Fruit fly (Drosophila melanogaster) whole organism, larva: Measurements from ENCODE around the gene Uxs.
A peak's percentile ranks its signal among the peaks of the same experiment; 100 is the strongest.

Source experiments
- noc ChIP-seq: fragments of 200-800 bp; sonication (Bioruptor generic); optimal IDR thresholded peaks from 3 replicates; lab custom pipeline; 2019; ENCODE audit warnings: missing biosample characterization, mild to moderate bottlenecking, missing genetic modification characterization, moderate library complexity

Uxs gene

DNA sequence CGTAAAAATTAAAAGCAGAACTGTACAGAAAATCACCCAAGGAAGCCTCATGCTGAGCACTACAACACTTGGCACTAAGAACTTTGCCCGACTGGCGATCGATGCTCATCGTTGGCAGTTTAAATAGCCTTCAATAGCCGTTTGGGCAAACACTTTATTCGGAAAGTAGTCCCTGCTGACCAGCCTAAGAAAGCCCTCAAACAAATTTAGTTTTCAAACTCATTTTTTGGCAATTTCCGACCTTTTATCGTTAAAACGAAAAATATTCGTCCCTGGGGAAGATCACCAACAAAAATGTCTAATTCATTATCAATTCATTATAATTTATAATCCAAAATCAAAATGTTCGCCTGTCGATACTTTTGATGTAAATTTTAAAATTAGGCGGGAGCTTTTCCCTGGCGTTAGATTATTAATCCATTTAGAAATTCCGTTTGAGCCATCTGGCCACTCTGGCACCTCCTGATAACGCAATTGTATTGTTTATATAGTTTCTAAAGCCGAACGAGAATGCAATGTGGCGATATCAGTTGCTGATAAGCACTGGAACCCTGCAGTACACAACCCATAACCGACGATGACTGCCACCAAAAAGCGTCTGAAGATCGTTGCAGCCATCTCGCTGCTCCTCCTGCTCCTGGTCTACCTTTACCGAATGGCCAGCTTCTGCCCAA lies at the start of gene Uxs, which contains the start of gene mthl7:
Uxs (plus strand) TSS at position 460 of the 674 bp plus-strand sequence.
mthl7 (minus strand) TSS at position 51 of the 674 bp plus-strand sequence.
- no peak for TF ChIP-seq noc (tag; lab: Kevin White, UChicago)

dm6 chr3L:8137448-8137906 lies 43.2 kb upstream of the Uxs start, which contains the start of the genes Setx and mus301:
TSS of gene Setx (minus strand) at chr3L:8137498.
TSS of gene mus301 (plus strand) at chr3L:8137808.
- no peak for TF ChIP-seq noc (tag; lab: Kevin White, UChicago)

- TF ChIP-seq noc (tag; lab: Kevin White, UChicago) = no peak
Observed at dm6 chr3L:8150284-8150683, 30.4 kb upstream of the Uxs start.

DNA sequence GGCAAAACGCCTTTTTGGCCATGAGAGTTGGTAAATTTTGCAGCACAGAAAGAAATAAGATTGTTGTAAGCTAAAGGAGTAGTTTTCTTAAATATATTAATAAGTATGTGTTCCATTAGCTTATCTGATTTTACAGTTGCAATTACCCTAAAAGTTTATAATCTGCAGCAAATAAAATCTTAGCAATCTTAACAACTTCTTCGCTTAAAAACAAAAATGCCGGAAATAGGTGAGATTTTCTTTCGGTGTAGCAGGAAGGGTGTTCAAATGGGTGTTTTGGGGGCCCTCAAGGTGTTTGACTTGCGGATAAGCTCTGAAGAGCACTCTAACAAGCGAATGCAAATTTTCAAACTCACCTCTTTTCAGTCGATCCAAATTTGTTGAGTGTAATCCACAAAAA lies 29.9 kb upstream of the Uxs start:
- TF ChIP-seq noc (tag; lab: Kevin White, UChicago) = no peak

- TF ChIP-seq noc (tag; lab: Kevin White, UChicago) = peak; percentile 3
Observed at dm6 chr3L:8151727-8152199, 29.0 kb upstream of the Uxs start, which contains the start of gene CG13676. TSS of gene CG13676 (minus strand) at chr3L:8151813.

dm6 chr3L:8153206-8153996 lies 27.3 kb upstream of the Uxs start:
- no peak for TF ChIP-seq noc (tag; lab: Kevin White, UChicago)

dm6 chr3L:8154544-8154943 lies 26.2 kb upstream of the Uxs start:
- TF ChIP-seq noc (tag; lab: Kevin White, UChicago) = no peak

- no peak for TF ChIP-seq noc (tag; lab: Kevin White, UChicago)
Observed at dm6 chr3L:8155324-8155723, 25.4 kb upstream of the Uxs start.

DNA sequence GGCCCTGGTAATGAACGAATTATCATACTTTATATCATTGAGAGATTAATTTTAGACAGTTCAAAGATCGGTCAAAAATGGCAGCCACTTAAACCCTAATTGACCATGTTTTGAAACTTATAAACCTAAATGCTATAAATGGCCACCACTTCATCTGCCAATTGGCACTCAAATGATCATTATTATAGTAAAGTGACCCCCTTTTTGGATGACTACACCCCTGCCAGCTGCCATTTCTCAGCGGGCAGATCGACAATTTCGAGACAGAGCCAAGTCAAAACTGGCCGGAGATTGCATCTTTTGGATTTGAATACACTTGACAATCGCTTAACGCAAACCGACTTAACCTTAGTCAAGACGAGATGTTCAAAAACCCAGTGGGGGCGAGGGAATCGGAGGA lies 24.5 kb upstream of the Uxs start:
- TF ChIP-seq noc (tag; lab: Kevin White, UChicago) = no peak

DNA sequence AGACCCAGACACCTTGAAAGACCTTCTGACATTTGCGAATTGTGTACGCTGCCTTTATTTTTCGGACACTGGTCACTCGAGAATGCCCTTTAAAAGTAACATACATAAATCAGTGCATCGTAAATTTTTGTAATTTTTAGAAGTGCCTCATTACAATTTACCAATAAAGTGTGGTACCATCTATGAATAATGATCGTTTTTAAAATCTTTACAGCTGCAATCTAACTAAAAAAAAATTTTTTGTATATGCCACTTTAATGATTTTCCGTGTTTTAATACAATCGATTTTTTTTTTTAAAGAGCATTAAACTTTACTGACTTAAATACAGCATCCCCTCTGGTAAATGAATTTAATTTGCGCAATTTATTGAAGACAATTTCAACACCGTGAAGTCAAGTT lies 23.6 kb upstream of the Uxs start:
- no peak for TF ChIP-seq noc (tag; lab: Kevin White, UChicago)

DNA sequence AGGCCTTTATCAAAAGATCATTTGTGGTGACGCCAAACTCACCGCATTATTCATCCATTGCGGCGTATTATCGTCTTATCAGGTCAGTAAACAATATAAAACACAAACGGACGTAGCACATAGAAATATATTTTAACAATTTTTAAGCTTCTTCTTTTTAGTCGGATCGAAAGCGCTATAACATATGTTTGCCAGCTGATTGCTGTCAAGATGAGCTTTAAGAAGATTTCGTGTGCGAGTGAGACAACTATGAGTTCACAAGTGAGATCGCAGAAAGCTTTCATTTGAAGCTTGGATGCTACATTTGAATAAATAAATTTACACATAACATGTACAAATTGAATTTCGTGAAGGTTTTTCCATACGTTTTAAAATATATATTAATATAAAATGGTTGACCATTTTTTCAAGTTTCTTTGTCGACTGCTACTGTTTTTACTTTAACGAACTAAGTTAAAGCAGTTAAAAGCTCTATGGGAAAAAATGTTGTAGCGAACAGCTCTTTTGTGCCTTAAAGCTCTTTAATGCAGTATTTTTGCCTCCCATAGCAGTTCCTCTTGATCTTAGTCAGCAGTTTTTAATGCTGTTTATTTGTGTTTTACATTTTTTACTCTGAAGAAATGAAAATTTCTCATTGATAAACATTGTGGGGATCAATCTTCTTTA lies 21.9 kb upstream of the Uxs start, which contains the start of gene CG42445:
CG42445 (minus strand) TSS at position 186 of the 666 bp plus-strand sequence.
- no peak for TF ChIP-seq noc (tag; lab: Kevin White, UChicago)

DNA sequence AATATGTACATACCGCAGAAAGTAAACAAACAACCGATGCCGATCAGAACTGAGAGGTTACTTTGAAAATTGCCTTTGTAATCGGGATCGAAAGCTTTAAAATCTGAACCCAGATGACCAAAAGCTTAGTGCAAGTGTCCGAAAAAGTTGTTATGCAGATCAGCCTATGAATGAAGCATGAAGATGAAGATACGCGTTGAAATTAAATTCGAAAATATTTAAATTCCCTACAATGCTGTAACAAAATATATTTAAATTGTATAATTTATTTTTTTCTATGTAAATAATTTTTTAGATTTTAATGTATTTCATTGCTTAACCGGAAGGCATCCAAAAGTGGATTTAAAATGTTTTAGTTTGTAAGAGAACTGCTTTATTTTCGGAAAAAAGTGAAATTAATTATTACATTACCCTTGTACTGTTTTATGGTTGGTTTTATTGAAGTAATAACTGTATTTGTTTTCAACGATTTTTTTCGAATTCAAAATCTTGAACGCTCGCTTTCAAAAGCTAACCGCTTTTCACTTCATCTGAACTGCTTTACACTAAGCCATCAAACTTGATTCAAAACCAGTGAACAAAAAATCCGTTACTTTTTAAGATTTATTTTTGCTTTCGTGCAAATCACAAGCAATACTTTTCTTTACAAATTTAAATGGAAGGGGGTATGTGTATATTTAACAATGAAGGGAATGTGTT lies 20.9 kb upstream of the Uxs start, which contains the start of gene CG43886:
CG43886 (minus strand) TSS at position 51 of the 699 bp plus-strand sequence.
- TF ChIP-seq noc (tag; lab: Kevin White, UChicago) = no peak

- no peak for TF ChIP-seq noc (tag; lab: Kevin White, UChicago)
Observed at dm6 chr3L:8165436-8165835, 15.3 kb upstream of the Uxs start, which contains the start of gene CG13675. TSS of gene CG13675 (minus strand) at chr3L:8165518.

dm6 chr3L:8175818-8176217 lies 4.9 kb upstream of the Uxs start, which contains the start of gene RecQ4:
TSS of gene RecQ4 (minus strand) at chr3L:8175978.
- TF ChIP-seq noc (tag; lab: Kevin White, UChicago) = no peak
